Fruit fly (Drosophila melanogaster) whole organism, prepupa: Measurements from ENCODE around the gene Mondo.

Experiments
- CG10669 ChIP-seq: fragments of 200-800 bp; sonication (Bioruptor generic); optimal IDR thresholded peaks from 3 replicates; lab custom pipeline; 2018; ENCODE audit warnings: missing biosample characterization, mild to moderate bottlenecking, missing genetic modification characterization, moderate library complexity
- CG11294 ChIP-seq: fragments of 200-800 bp; sonication (Bioruptor generic); IDR thresholded peaks from 2 replicates; pipeline ENCODE4 v1.3.6; 2022; ENCODE audit warnings: missing biosample characterization, missing genetic modification characterization
- CG11902 ChIP-seq: fragments of 200-800 bp; sonication (Bioruptor generic); optimal IDR thresholded peaks from 3 replicates; lab custom pipeline; 2016; ENCODE audit warnings: missing biosample characterization, missing genetic modification characterization
- CG15336 ChIP-seq: fragments of 200-800 bp; sonication (Bioruptor generic); IDR thresholded peaks from 2 replicates; pipeline ENCODE4 v1.3.6; 2022; ENCODE audit warnings: missing biosample characterization, missing genetic modification characterization
- CG16779 ChIP-seq: fragments of 200-800 bp; sonication (Bioruptor generic); optimal IDR thresholded peaks from 3 replicates; lab custom pipeline; 2017; ENCODE audit warnings: missing biosample characterization, mild to moderate bottlenecking, missing genetic modification characterization
- CG31627 ChIP-seq: fragments of 200-800 bp; sonication (Bioruptor generic); optimal IDR thresholded peaks from 3 replicates; lab custom pipeline; 2016; ENCODE audit warnings: missing biosample characterization, missing genetic modification characterization
- CG32006 ChIP-seq: fragments of 200-800 bp; sonication (Bioruptor generic); optimal IDR thresholded peaks from 3 replicates; lab custom pipeline; 2017; ENCODE audit warnings: missing biosample characterization, mild to moderate bottlenecking, missing genetic modification characterization
- CG34406 ChIP-seq: fragments of 200-800 bp; sonication (Bioruptor generic); optimal IDR thresholded peaks from 3 replicates; lab custom pipeline; 2016; ENCODE audit warnings: missing biosample characterization, missing genetic modification characterization
- CG3919 ChIP-seq: fragments of 200-800 bp; sonication (Bioruptor generic); optimal IDR thresholded peaks from 3 replicates; lab custom pipeline; 2016; ENCODE audit warnings: missing biosample characterization, missing genetic modification characterization
- CG6276 ChIP-seq: fragments of 200-800 bp; sonication (Bioruptor generic); optimal IDR thresholded peaks from 2 replicates; lab custom pipeline; 2017; ENCODE audit warnings: missing biosample characterization, mild to moderate bottlenecking, missing genetic modification characterization
- CG7368 ChIP-seq: fragments of 200-800 bp; sonication (Bioruptor generic); optimal IDR thresholded peaks from 3 replicates; lab custom pipeline; 2016; ENCODE audit warnings: missing biosample characterization, missing genetic modification characterization
- CG8119 ChIP-seq: fragments of 200-800 bp; sonication (Bioruptor generic); IDR thresholded peaks from 3 replicates; pipeline ENCODE4 v1.3.6; 2022; ENCODE audit warnings: missing biosample characterization, missing genetic modification characterization
- Ets21C ChIP-seq: fragments of 200-800 bp; sonication (Bioruptor generic); optimal IDR thresholded peaks from 3 replicates; lab custom pipeline; 2016; ENCODE audit warnings: missing biosample characterization, missing genetic modification characterization
- Ets96B ChIP-seq: fragments of 200-800 bp; optimal IDR thresholded peaks from 2 replicates; lab custom pipeline; 2019; ENCODE audit warnings: missing biosample characterization, mild to moderate bottlenecking, missing genetic modification characterization, moderate library complexity
- Hr38 ChIP-seq: sonication (Bioruptor generic); optimal IDR thresholded peaks from 2 replicates; lab custom pipeline; 2016; ENCODE audit warnings: missing biosample characterization, missing genetic modification characterization
- Hr39 ChIP-seq: fragments of 200-800 bp; sonication (Bioruptor generic); optimal IDR thresholded peaks from 2 replicates; lab custom pipeline; 2016; ENCODE audit warnings: missing biosample characterization, missing genetic modification characterization
- Lpt ChIP-seq: fragments of 200-800 bp; sonication (Bioruptor generic); optimal IDR thresholded peaks from 3 replicates; lab custom pipeline; 2016; ENCODE audit warnings: missing biosample characterization, missing genetic modification characterization
- Met ChIP-seq: fragments of 200-800 bp; sonication (Bioruptor generic); optimal IDR thresholded peaks from 3 replicates; lab custom pipeline; 2016; ENCODE audit warnings: missing biosample characterization, missing genetic modification characterization
- OdsH ChIP-seq: fragments of 200-800 bp; sonication (Bioruptor generic); optimal IDR thresholded peaks from 3 replicates; lab custom pipeline; 2016; ENCODE audit warnings: missing biosample characterization, missing genetic modification characterization
- Smox ChIP-seq: fragments of 200-800 bp; sonication (Bioruptor generic); optimal IDR thresholded peaks from 3 replicates; lab custom pipeline; 2016; ENCODE audit warnings: missing biosample characterization, missing genetic modification characterization
- Sox102F ChIP-seq: fragments of 200-800 bp; sonication (Bioruptor generic); optimal IDR thresholded peaks from 2 replicates; lab custom pipeline; 2016; ENCODE audit warnings: missing biosample characterization, mild to moderate bottlenecking, missing genetic modification characterization
- Sox14 ChIP-seq: fragments of 200-800 bp; sonication (Bioruptor generic); optimal IDR thresholded peaks from 3 replicates; lab custom pipeline; 2016; ENCODE audit warnings: missing biosample characterization, missing genetic modification characterization
- Sox15 ChIP-seq: fragments of 200-800 bp; sonication (Bioruptor generic); optimal IDR thresholded peaks from 3 replicates; lab custom pipeline; 2016; ENCODE audit warnings: missing biosample characterization, missing genetic modification characterization
- acj6 ChIP-seq: fragments of 200-800 bp; sonication (Bioruptor generic); optimal IDR thresholded peaks from 3 replicates; lab custom pipeline; 2016; ENCODE audit warnings: missing biosample characterization, missing genetic modification characterization
- dac ChIP-seq: fragments of 200-800 bp; sonication (Bioruptor generic); optimal IDR thresholded peaks from 2 replicates; lab custom pipeline; 2017; ENCODE audit warnings: missing biosample characterization, mild to moderate bottlenecking, missing genetic modification characterization
- dsx ChIP-seq: fragments of 200-800 bp; optimal IDR thresholded peaks from 3 replicates; lab custom pipeline; 2019; ENCODE audit warnings: missing biosample characterization, mild to moderate bottlenecking, missing genetic modification characterization, moderate library complexity; ENCODE audit not compliant: poor library complexity, severe bottlenecking
- esn ChIP-seq: fragments of 200-800 bp; sonication (Bioruptor generic); optimal IDR thresholded peaks from 2 replicates; lab custom pipeline; 2016; ENCODE audit warnings: missing biosample characterization, mild to moderate bottlenecking, missing genetic modification characterization, moderate library complexity
- fd59A ChIP-seq: fragments of 200-800 bp; sonication (Bioruptor generic); optimal IDR thresholded peaks from 2 replicates; lab custom pipeline; 2017; ENCODE audit warnings: missing biosample characterization, mild to moderate bottlenecking, missing genetic modification characterization, missing genetic modification reagents
- net ChIP-seq: fragments of 200-800 bp; sonication (Bioruptor generic); optimal IDR thresholded peaks from 3 replicates; lab custom pipeline; 2016; ENCODE audit warnings: missing biosample characterization, missing genetic modification characterization
- pdm3 ChIP-seq: fragments of 200-800 bp; sonication (Bioruptor generic); optimal IDR thresholded peaks from 3 replicates; lab custom pipeline; 2016; ENCODE audit warnings: missing biosample characterization, missing genetic modification characterization
- salr ChIP-seq, 2 experiments: fragments of 200-800 bp; sonication (Bioruptor generic); optimal IDR thresholded peaks; 3 replicates each; lab custom pipeline; 2016 to 2018; ENCODE audit warnings: missing biosample characterization in 2 of 2, missing genetic modification characterization in 2 of 2, mild to moderate bottlenecking in 1 of 2
- spab ChIP-seq: fragments of 200-800 bp; sonication (Bioruptor generic); optimal IDR thresholded peaks from 2 replicates; lab custom pipeline; 2017; ENCODE audit warnings: missing biosample characterization, mild to moderate bottlenecking, missing genetic modification characterization, missing genetic modification reagents
- ss ChIP-seq, 2 experiments: fragments of 200-800 bp; sonication (Bioruptor generic); optimal IDR thresholded peaks; 2 replicates in 1 of 2; 3 replicates in 1 of 2; lab custom pipeline; 2017 to 2018; ENCODE audit warnings: mild to moderate bottlenecking in 2 of 2, missing biosample characterization in 2 of 2, missing genetic modification characterization in 2 of 2, moderate library complexity in 1 of 2
- svp ChIP-seq: fragments of 200-800 bp; sonication (Bioruptor generic); peaks from one replicate; lab custom pipeline; 2016; ENCODE audit warnings: missing biosample characterization, missing genetic modification characterization

Mondo gene

DNA sequence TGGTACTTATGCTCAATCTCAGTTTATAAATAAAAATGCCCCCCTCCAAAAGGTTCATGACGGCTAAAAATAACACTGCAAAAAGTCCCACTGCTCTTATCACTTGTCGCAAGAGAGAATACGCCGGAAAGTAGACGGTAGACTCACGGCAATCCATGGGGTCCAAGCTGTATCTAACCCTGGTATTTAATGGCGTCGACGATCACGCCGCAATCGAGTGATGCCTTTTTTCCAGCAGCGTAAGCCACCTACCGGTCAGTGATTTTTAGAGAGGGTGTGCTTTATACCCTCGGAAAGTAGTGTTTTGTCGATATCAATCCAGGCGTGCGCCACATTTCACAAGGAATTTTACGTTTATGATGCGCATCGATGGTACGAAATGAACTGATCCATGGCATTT, 10.3 kb downstream of the Mondo start:
- TF ChIP-seq svp (GFP tag; lab: Kevin White, UChicago) (peak; percentile 92), Sox102F (GFP tag; lab: Kevin White, UChicago) (no peak)

DNA sequence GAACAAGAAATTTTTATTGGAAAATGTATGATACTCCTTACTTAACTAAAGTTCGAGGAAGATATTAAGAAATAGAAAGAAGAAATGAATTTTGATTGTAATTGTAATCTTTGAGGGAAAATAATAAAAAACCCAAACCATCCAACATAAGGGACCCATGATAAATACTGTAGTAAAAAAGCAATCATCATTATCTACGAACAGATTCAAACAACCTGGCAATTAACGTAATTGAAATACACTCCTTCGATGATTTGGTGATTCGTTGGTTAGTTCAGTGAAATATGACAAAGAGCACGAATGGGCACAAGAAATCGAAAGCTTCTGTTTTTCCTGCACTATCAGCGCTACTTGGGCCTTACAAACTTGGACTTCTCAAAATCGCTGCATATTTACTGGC, 19.4 kb downstream of the Mondo start, which contains the start of gene Gr39a:
TSS of gene Gr39a (plus strand) at position 301 of the 400 bp plus-strand sequence.
- TF ChIP-seq Smox (GFP tag; lab: Kevin White, UChicago), result no peak
- no peak for TF ChIP-seq CG34406 (GFP tag; lab: Kevin White, UChicago)
- no peak for TF ChIP-seq acj6 (GFP tag; lab: Kevin White, UChicago)
- TF ChIP-seq CG32006, result no peak
- TF ChIP-seq CG8119 (GFP tag; lab: Robert Waterston, UW), result no peak
- no peak for TF ChIP-seq Met (GFP tag; lab: Kevin White, UChicago)
- TF ChIP-seq CG11902, result no peak
- no peak for TF ChIP-seq pdm3 (GFP tag; lab: Kevin White, UChicago)
- no peak for TF ChIP-seq CG3919 (GFP tag; lab: Kevin White, UChicago)
- TF ChIP-seq salr (GFP tag; optimal IDR thresholded peaks at IDR 0.05; lab: Kevin White, UChicago), result no peak
- TF ChIP-seq Lpt (GFP tag; lab: Kevin White, UChicago), result no peak
- TF ChIP-seq CG15336 (GFP tag; lab: Robert Waterston, UW), result no peak
- no peak for TF ChIP-seq spab (GFP tag; lab: Kevin White, UChicago)
- TF ChIP-seq net (GFP tag; lab: Kevin White, UChicago), result no peak
- no peak for TF ChIP-seq ss (GFP tag; optimal IDR thresholded peaks at IDR 0.05; lab: Kevin White, UChicago)

DNA sequence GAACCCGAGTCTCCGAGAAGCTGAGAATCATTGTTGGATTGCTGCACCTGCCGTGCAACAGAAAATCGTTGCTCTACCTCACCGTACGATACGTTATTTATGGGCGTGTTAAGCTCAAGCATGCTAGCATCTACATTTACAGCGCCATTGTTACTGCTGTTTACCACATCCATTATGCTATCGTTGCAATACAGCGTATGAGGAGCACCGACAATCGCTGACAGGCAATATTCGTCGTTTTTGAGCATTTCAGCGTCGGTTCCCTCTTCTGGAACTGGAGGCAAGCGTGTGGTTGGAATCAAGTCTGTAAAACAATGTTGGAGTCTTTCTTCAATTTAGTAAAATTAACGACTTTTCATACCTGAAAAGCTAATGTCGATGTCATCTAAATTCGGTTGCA, 20.7 kb downstream of the Mondo start:
- TF ChIP-seq CG11294 (GFP tag; lab: Robert Waterston, UW) (no peak), CG7368 (GFP tag; lab: Kevin White, UChicago) (no peak), dsx (GFP tag; lab: Kevin White, UChicago) (no peak), Hr38 (GFP tag; lab: Kevin White, UChicago) (no peak), acj6 (GFP tag; lab: Kevin White, UChicago) (no peak), Sox15 (no peak), Hr39 (GFP tag; lab: Kevin White, UChicago) (no peak), dac (GFP tag; lab: Kevin White, UChicago) (no peak), Ets96B (no peak)

DNA sequence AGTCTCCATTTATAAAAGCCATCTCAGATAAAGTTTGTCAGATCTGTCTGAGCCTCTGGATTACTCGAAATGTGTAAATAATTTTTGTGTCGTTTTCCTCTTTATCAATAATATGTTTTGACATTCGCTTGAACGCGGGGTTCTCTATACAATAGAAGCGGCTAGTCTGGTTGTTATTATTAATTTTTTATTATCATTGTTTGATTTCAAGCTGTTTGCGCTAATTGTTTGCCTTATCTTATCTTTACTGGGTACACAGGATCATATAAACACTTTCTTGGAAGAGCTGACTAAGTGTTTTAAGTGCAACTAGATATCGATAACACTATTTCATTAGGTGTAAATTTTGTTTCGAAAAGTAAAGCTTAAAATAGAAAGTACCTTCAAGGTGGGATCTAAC, 41.7 kb downstream of the Mondo start:
- TF ChIP-seq CG16779 (tag; lab: Kevin White, UChicago) (no peak), Lpt (GFP tag; lab: Kevin White, UChicago) (no peak), CG3919 (GFP tag; lab: Kevin White, UChicago) (no peak), Hr38 (GFP tag; lab: Kevin White, UChicago) (no peak), net (GFP tag; lab: Kevin White, UChicago) (no peak), pdm3 (GFP tag; lab: Kevin White, UChicago) (no peak), Ets21C (GFP tag; lab: Kevin White, UChicago) (no peak), spab (GFP tag; lab: Kevin White, UChicago) (no peak), dsx (GFP tag; lab: Kevin White, UChicago) (no peak), fd59A (GFP tag; lab: Kevin White, UChicago) (no peak), ss (GFP tag; optimal IDR thresholded peaks at IDR 0.05; lab: Kevin White, UChicago) (no peak), esn (no peak), OdsH (GFP tag; lab: Kevin White, UChicago) (no peak), CG6276 (GFP tag; lab: Kevin White, UChicago) (no peak), CG10669 (no peak), Sox14 (GFP tag; lab: Kevin White, UChicago) (no peak), CG31627 (GFP tag; lab: Kevin White, UChicago) (no peak)
